Fruit fly (Drosophila melanogaster) whole organism, pupa: Measurements from ENCODE around the gene Acat1.

Experiments
- CG10348 ChIP-seq: fragments of 200-800 bp; sonication (Bioruptor generic); IDR thresholded peaks from 2 replicates; pipeline ENCODE4 v1.3.6; 2022; ENCODE audit warnings: missing biosample characterization, missing genetic modification characterization
- CG12605 ChIP-seq: fragments of 200-800 bp; sonication (Bioruptor generic); IDR thresholded peaks from 2 replicates; pipeline ENCODE4 v1.3.6; 2022; ENCODE audit warnings: missing biosample characterization, missing genetic modification characterization
- CG13204 ChIP-seq: fragments of 200-800 bp; sonication (Bioruptor generic); optimal IDR thresholded peaks from 2 replicates; lab custom pipeline; 2018; ENCODE audit warnings: missing biosample characterization, mild to moderate bottlenecking, missing genetic modification characterization, moderate library complexity
- CG14655 ChIP-seq: fragments of 200-800 bp; sonication (Bioruptor generic); optimal IDR thresholded peaks from 3 replicates; lab custom pipeline; 2017; ENCODE audit warnings: mild to moderate bottlenecking, missing biosample characterization, missing genetic modification reagents, missing genetic modification characterization
- CG15710 ChIP-seq: fragments of 200-800 bp; sonication (Bioruptor generic); optimal IDR thresholded peaks from 2 replicates; lab custom pipeline; 2018; ENCODE audit warnings: missing biosample characterization, mild to moderate bottlenecking, missing genetic modification characterization, moderate library complexity
- CG17806 ChIP-seq: fragments of 200-800 bp; sonication (Bioruptor generic); optimal IDR thresholded peaks from 2 replicates; lab custom pipeline; 2018; ENCODE audit warnings: missing biosample characterization, mild to moderate bottlenecking, missing genetic modification characterization, moderate library complexity
- CG32121 ChIP-seq: fragments of 200-800 bp; sonication (Bioruptor generic); IDR thresholded peaks from 2 replicates; pipeline ENCODE4 v1.3.6; 2022; ENCODE audit warnings: missing biosample characterization, missing genetic modification characterization
- CG34367 ChIP-seq: fragments of 200-800 bp; sonication (Bioruptor generic); optimal IDR thresholded peaks from 2 replicates; lab custom pipeline; 2018; ENCODE audit warnings: missing biosample characterization, mild to moderate bottlenecking, missing genetic modification characterization
- CG4496 ChIP-seq: fragments of 200-800 bp; sonication (Bioruptor generic); IDR thresholded peaks from 3 replicates; pipeline ENCODE4 v1.3.6; 2022; ENCODE audit warnings: missing biosample characterization, missing genetic modification characterization
- CG8159 ChIP-seq: fragments of 200-800 bp; sonication (Bioruptor generic); optimal IDR thresholded peaks from 3 replicates; lab custom pipeline; 2018; ENCODE audit warnings: missing biosample characterization, mild to moderate bottlenecking, missing genetic modification characterization, moderate library complexity
- CG8301 ChIP-seq: fragments of 200-800 bp; sonication (Bioruptor generic); optimal IDR thresholded peaks from 2 replicates; lab custom pipeline; 2018; ENCODE audit warnings: missing biosample characterization, mild to moderate bottlenecking, missing genetic modification characterization
- CG9948 ChIP-seq: fragments of 200-800 bp; sonication (Bioruptor generic); optimal IDR thresholded peaks from 2 replicates; lab custom pipeline; 2018; ENCODE audit warnings: missing biosample characterization, mild to moderate bottlenecking, missing genetic modification characterization, moderate library complexity
- D1 ChIP-seq: fragments of 200-800 bp; sonication (Bioruptor generic); optimal IDR thresholded peaks from 2 replicates; lab custom pipeline; 2018; ENCODE audit warnings: missing biosample characterization, mild to moderate bottlenecking, missing genetic modification characterization, moderate library complexity
- EcR ChIP-seq: fragments of 200-800 bp; sonication (Bioruptor generic); optimal IDR thresholded peaks from 3 replicates; lab custom pipeline; 2019; ENCODE audit warnings: missing biosample characterization, missing genetic modification characterization, mild to moderate bottlenecking, moderate library complexity, missing genetic modification reagents
- Ets98B ChIP-seq: fragments of 200-800 bp; sonication (Bioruptor generic); IDR thresholded peaks from 2 replicates; pipeline ENCODE4 v1.3.6; 2022; ENCODE audit warnings: missing biosample characterization, missing genetic modification characterization
- Pif1A ChIP-seq: fragments of 200-800 bp; sonication (Bioruptor generic); optimal IDR thresholded peaks from 3 replicates; lab custom pipeline; 2016; ENCODE audit warnings: missing biosample characterization, missing genetic modification characterization
- Pif1B ChIP-seq: fragments of 200-800 bp; sonication (Bioruptor generic); optimal IDR thresholded peaks from 3 replicates; lab custom pipeline; 2016; ENCODE audit warnings: missing biosample characterization, missing genetic modification characterization
- Snoo ChIP-seq: fragments of 200-800 bp; sonication (Bioruptor generic); optimal IDR thresholded peaks from 3 replicates; lab custom pipeline; 2017; ENCODE audit warnings: missing biosample characterization, mild to moderate bottlenecking, missing genetic modification characterization, inconsistent platforms
- fd96Ca ChIP-seq: fragments of 200-800 bp; sonication (Bioruptor generic); IDR thresholded peaks from 3 replicates; pipeline ENCODE4 v1.3.6; 2022; ENCODE audit warnings: missing biosample characterization, missing genetic modification characterization
- gl ChIP-seq: fragments of 200-800 bp; sonication (Bioruptor generic); optimal IDR thresholded peaks from 2 replicates; lab custom pipeline; 2018; ENCODE audit warnings: missing biosample characterization, mild to moderate bottlenecking, missing genetic modification characterization
- rn ChIP-seq: fragments of 200-800 bp; sonication (Bioruptor generic); IDR thresholded peaks from 2 replicates; pipeline ENCODE4 v1.3.6; 2022; ENCODE audit warnings: missing biosample characterization, missing genetic modification characterization

Acat1 gene

dm6 chrX:7874094-7874493, 14.5 kb downstream of the Acat1 start, which contains the start of gene Ir7c:
Ir7c (plus strand) TSS chrX:7874394.
- TF ChIP-seq fd96Ca (GFP tag; lab: Robert Waterston, UW) (no peak), CG10348 (GFP tag; lab: Robert Waterston, UW) (no peak), Ets98B (no peak), CG15710 (tag; lab: Kevin White, UChicago) (no peak), EcR (no peak), CG12605 (GFP tag; lab: Robert Waterston, UW) (no peak), CG32121 (GFP tag; lab: Robert Waterston, UW) (no peak), D1 (tag; lab: Kevin White, UChicago) (no peak), Pif1A (GFP tag; lab: Kevin White, UChicago) (no peak), CG4496 (GFP tag; lab: Robert Waterston, UW) (no peak)

- TF ChIP-seq CG12605 (GFP tag; lab: Robert Waterston, UW) = no peak
- TF ChIP-seq Pif1B (GFP tag; lab: Kevin White, UChicago) = no peak
- no peak for TF ChIP-seq CG8159
- TF ChIP-seq Snoo (tag; lab: Kevin White, UChicago) = no peak
- no peak for TF ChIP-seq EcR
- no peak for TF ChIP-seq Pif1A (GFP tag; lab: Kevin White, UChicago)
- no peak for TF ChIP-seq rn (GFP tag; lab: Robert Waterston, UW)
- TF ChIP-seq fd96Ca (GFP tag; lab: Robert Waterston, UW) = no peak
- TF ChIP-seq CG9948 = no peak
- TF ChIP-seq CG13204 (GFP tag; lab: Kevin White, UChicago) = no peak
- TF ChIP-seq CG32121 (GFP tag; lab: Robert Waterston, UW) = no peak
- TF ChIP-seq CG14655 (GFP tag; lab: Kevin White, UChicago) = no peak
- TF ChIP-seq gl (tag; lab: Kevin White, UChicago) = no peak
- TF ChIP-seq CG8301 (tag; lab: Kevin White, UChicago) = no peak
- TF ChIP-seq D1 (tag; lab: Kevin White, UChicago) = no peak
Observed at dm6 chrX:7873172-7873930, 15.2 kb downstream of the Acat1 start, which contains the start of gene dec. dec (minus strand) TSS chrX:7873222.

dm6 chrX:7866868-7867267, 21.7 kb downstream of the Acat1 start, which contains the start of gene Ir7b:
Ir7b (minus strand) TSS chrX:7866968.
- TF ChIP-seq CG17806 (tag; lab: Kevin White, UChicago) (no peak), CG8301 (tag; lab: Kevin White, UChicago) (no peak), rn (GFP tag; lab: Robert Waterston, UW) (no peak), EcR (no peak), Ets98B (no peak), CG13204 (GFP tag; lab: Kevin White, UChicago) (no peak), CG4496 (GFP tag; lab: Robert Waterston, UW) (no peak), CG15710 (tag; lab: Kevin White, UChicago) (no peak), CG34367 (tag; lab: Kevin White, UChicago) (no peak), fd96Ca (GFP tag; lab: Robert Waterston, UW) (no peak)

dm6 chrX:7857873-7858272, 30.7 kb downstream of the Acat1 start, which contains the start of gene CG1409:
CG1409 (plus strand) TSS chrX:7858173.
- TF ChIP-seq CG8301 (tag; lab: Kevin White, UChicago) = no peak
- TF ChIP-seq Pif1A (GFP tag; lab: Kevin White, UChicago) = no peak
- TF ChIP-seq Pif1B (GFP tag; lab: Kevin White, UChicago) = no peak
- TF ChIP-seq CG34367 (tag; lab: Kevin White, UChicago) = no peak
- TF ChIP-seq gl (tag; lab: Kevin White, UChicago) = no peak
- TF ChIP-seq CG13204 (GFP tag; lab: Kevin White, UChicago) = no peak
- TF ChIP-seq CG8159 = no peak
- no peak for TF ChIP-seq EcR
- TF ChIP-seq CG10348 (GFP tag; lab: Robert Waterston, UW) = no peak
- TF ChIP-seq fd96Ca (GFP tag; lab: Robert Waterston, UW) = no peak
- TF ChIP-seq CG17806 (tag; lab: Kevin White, UChicago) = no peak
- no peak for TF ChIP-seq CG32121 (GFP tag; lab: Robert Waterston, UW)
- TF ChIP-seq CG4496 (GFP tag; lab: Robert Waterston, UW) = no peak
- TF ChIP-seq D1 (tag; lab: Kevin White, UChicago) = no peak
- TF ChIP-seq, all 21 proteins: peak for 0

dm6 chrX:7854144-7854543, 34.4 kb downstream of the Acat1 start, which contains the start of gene CG10920:
CG10920 (minus strand) TSS chrX:7854244.
- no peak for TF ChIP-seq fd96Ca (GFP tag; lab: Robert Waterston, UW)
- no peak for TF ChIP-seq CG15710 (tag; lab: Kevin White, UChicago)
- TF ChIP-seq D1 (tag; lab: Kevin White, UChicago) = no peak
- TF ChIP-seq CG9948 = no peak
